Worm (Caenorhabditis elegans) whole organism, L2 larva: ENCODE results near the gene tbc-7.

Experiments used
- C34F6.9 ChIP-seq: fragments of 150-350 bp; optimal IDR thresholded peaks from 2 replicates; lab custom pipeline; 2014; ENCODE audit warnings: missing biosample characterization, missing genetic modification characterization
- F13H6.1 ChIP-seq: sonication (generic microtip); optimal IDR thresholded peaks from 2 replicates; lab custom pipeline; 2016; ENCODE audit warnings: missing genetic modification characterization, missing compliant biosample characterization
- ZK546.5 ChIP-seq: sonication (generic microtip); optimal IDR thresholded peaks from 2 replicates; lab custom pipeline; 2017; ENCODE audit warnings: missing biosample characterization, missing genetic modification characterization
- alr-1 ChIP-seq: fragments of 150-350 bp; optimal IDR thresholded peaks from 2 replicates; lab custom pipeline; 2014; ENCODE audit warnings: missing biosample characterization, missing genetic modification characterization
- aly-2 ChIP-seq: fragments of 150-350 bp; optimal IDR thresholded peaks from 2 replicates; lab custom pipeline; 2014; ENCODE audit warnings: missing biosample characterization, missing genetic modification characterization
- ceh-16 ChIP-seq: fragments of 150-350 bp; optimal IDR thresholded peaks from 2 replicates; lab custom pipeline; 2014; ENCODE audit warnings: missing biosample characterization, missing genetic modification characterization
- ceh-82 ChIP-seq: fragments of 150-350 bp; optimal IDR thresholded peaks from 2 replicates; lab custom pipeline; 2014; ENCODE audit warnings: missing biosample characterization, missing genetic modification characterization
- crh-2 ChIP-seq: sonication (generic microtip); optimal IDR thresholded peaks from 2 replicates; lab custom pipeline; 2017; ENCODE audit warnings: missing biosample characterization, missing genetic modification characterization
- fos-1 ChIP-seq: fragments of 150-350 bp; optimal IDR thresholded peaks from 2 replicates; lab custom pipeline; 2014; ENCODE audit warnings: missing biosample characterization, missing genetic modification characterization
- gmeb-1 ChIP-seq: fragments of 150-350 bp; optimal IDR thresholded peaks from 2 replicates; lab custom pipeline; 2014; ENCODE audit warnings: missing biosample characterization, missing genetic modification characterization
- lin-11 ChIP-seq: fragments of 150-350 bp; sonication (generic microtip); optimal IDR thresholded peaks from 2 replicates; lab custom pipeline; 2014; ENCODE audit warnings: missing biosample characterization, missing genetic modification characterization, inconsistent platforms, mixed read lengths
- lin-13 ChIP-seq: fragments of 150-350 bp; optimal IDR thresholded peaks from 2 replicates; lab custom pipeline; 2014; ENCODE audit warnings: missing biosample characterization, missing genetic modification reagents, missing genetic modification characterization
- lin-39 ChIP-seq: fragments of 150-350 bp; optimal IDR thresholded peaks from 2 replicates; lab custom pipeline; 2014; ENCODE audit warnings: missing biosample characterization, missing genetic modification reagents, missing genetic modification characterization
- lsy-2 ChIP-seq, 2 experiments: fragments of 150-350 bp in 1 of 2; sonication (generic microtip) in 1 of 2; optimal IDR thresholded peaks; 2 replicates each; lab custom pipeline; 2014 to 2017; ENCODE audit warnings: missing biosample characterization in 2 of 2, missing genetic modification characterization in 2 of 2
- mab-5 ChIP-seq: fragments of 150-350 bp; optimal IDR thresholded peaks from 2 replicates; lab custom pipeline; 2014; ENCODE audit warnings: missing biosample characterization, missing genetic modification characterization
- mbf-1 ChIP-seq: sonication (generic microtip); optimal IDR thresholded peaks from 2 replicates; lab custom pipeline; 2017; ENCODE audit warnings: missing biosample characterization, missing genetic modification characterization
- mdl-1 ChIP-seq, 2 experiments: fragments of 150-350 bp in 1 of 2; sonication (generic microtip) in 1 of 2; optimal IDR thresholded peaks; 2 replicates each; lab custom pipeline; 2017; ENCODE audit warnings: missing biosample characterization in 2 of 2, missing genetic modification characterization in 2 of 2
- nhr-10 ChIP-seq: sonication (generic microtip); optimal IDR thresholded peaks from 2 replicates; lab custom pipeline; 2017; ENCODE audit warnings: missing biosample characterization, missing genetic modification characterization
- nhr-11 ChIP-seq: fragments of 150-350 bp; optimal IDR thresholded peaks from 2 replicates; lab custom pipeline; 2014; ENCODE audit warnings: missing biosample characterization, missing genetic modification characterization
- nhr-12 ChIP-seq: fragments of 150-350 bp; optimal IDR thresholded peaks from 2 replicates; lab custom pipeline; 2014; ENCODE audit warnings: missing biosample characterization, missing genetic modification characterization
- nhr-129 ChIP-seq: fragments of 150-350 bp; optimal IDR thresholded peaks from 2 replicates; lab custom pipeline; 2014; ENCODE audit warnings: missing biosample characterization, missing genetic modification characterization
- nhr-21 ChIP-seq: fragments of 150-350 bp; optimal IDR thresholded peaks from 2 replicates; lab custom pipeline; 2014; ENCODE audit warnings: missing biosample characterization, missing genetic modification characterization
- nhr-23 ChIP-seq: fragments of 150-350 bp; optimal IDR thresholded peaks from 2 replicates; lab custom pipeline; 2014; ENCODE audit warnings: missing biosample characterization, missing genetic modification reagents, missing genetic modification characterization
- nhr-237 ChIP-seq: fragments of 150-350 bp; optimal IDR thresholded peaks from 2 replicates; lab custom pipeline; 2014; ENCODE audit warnings: missing biosample characterization, missing genetic modification characterization
- nhr-25 ChIP-seq: fragments of 150-350 bp; sonication (generic microtip); optimal IDR thresholded peaks from 3 replicates; lab custom pipeline; 2014; ENCODE audit warnings: missing biosample characterization, missing genetic modification characterization
- nhr-6 ChIP-seq: fragments of 150-350 bp; optimal IDR thresholded peaks from 2 replicates; lab custom pipeline; 2014; ENCODE audit warnings: missing biosample characterization, missing genetic modification characterization
- nhr-77 ChIP-seq: fragments of 150-350 bp; optimal IDR thresholded peaks from 2 replicates; lab custom pipeline; 2014; ENCODE audit warnings: missing biosample characterization, missing genetic modification characterization
- sem-4 ChIP-seq: fragments of 150-350 bp; optimal IDR thresholded peaks from 2 replicates; lab custom pipeline; 2014; ENCODE audit warnings: missing biosample characterization, missing genetic modification reagents, missing genetic modification characterization
- skn-1 ChIP-seq: sonication (generic microtip); optimal IDR thresholded peaks from 2 replicates; lab custom pipeline; 2017; ENCODE audit warnings: missing biosample characterization, missing genetic modification characterization
- sma-9 ChIP-seq, 2 experiments: fragments of 150-350 bp in 1 of 2; sonication (generic microtip) in 1 of 2; optimal IDR thresholded peaks; 2 replicates each; lab custom pipeline; 2014 to 2016; ENCODE audit warnings: missing genetic modification characterization in 2 of 2, mild to moderate bottlenecking in 1 of 2, missing biosample characterization in 1 of 2, missing compliant biosample characterization in 1 of 2, missing genetic modification reagents in 1 of 2, moderate library complexity in 1 of 2
- snpc-4 ChIP-seq: fragments of 150-350 bp; optimal IDR thresholded peaks from 2 replicates; lab custom pipeline; 2014; ENCODE audit warnings: missing biosample characterization, missing genetic modification characterization
- unc-39 ChIP-seq: fragments of 150-350 bp; optimal IDR thresholded peaks from 2 replicates; lab custom pipeline; 2014; ENCODE audit warnings: missing biosample characterization, missing genetic modification characterization
- unc-55 ChIP-seq: fragments of 150-350 bp; sonication (generic microtip); optimal IDR thresholded peaks from 3 replicates; lab custom pipeline; 2014; ENCODE audit warnings: missing biosample characterization, missing genetic modification reagents, missing genetic modification characterization
- unc-62 ChIP-seq: fragments of 150-350 bp; optimal IDR thresholded peaks from 2 replicates; lab custom pipeline; 2014; ENCODE audit warnings: missing biosample characterization, missing genetic modification reagents, missing genetic modification characterization
- ztf-4 ChIP-seq: fragments of 150-350 bp; optimal IDR thresholded peaks from 2 replicates; lab custom pipeline; 2014; ENCODE audit warnings: missing biosample characterization, missing genetic modification characterization

Gene tbc-7

ce11 chrX:5119246-5119645 is 14.8 kb upstream of the tbc-7 start (continued):
- TF ChIP-seq ceh-16 (no peak), nhr-25 (tag; lab: Kevin White, UChicago) (peak; percentile 83), mbf-1 (no peak), gmeb-1 (tag; lab: Kevin White, UChicago) (peak; percentile 40), mab-5 (tag; lab: Kevin White, UChicago) (no peak), nhr-6 (tag; lab: Kevin White, UChicago) (no peak), unc-55 (GFP tag; lab: Kevin White, UChicago) (no peak), unc-62 (GFP tag; lab: Kevin White, UChicago) (no peak), nhr-77 (tag; lab: Kevin White, UChicago) (no peak), ZK546.5 (no peak), lin-39 (tag; lab: Kevin White, UChicago) (peak; percentile 66), crh-2 (tag; lab: Kevin White, UChicago) (peak; percentile 43), skn-1 (tag; lab: Kevin White, UChicago) (no peak), ceh-82 (tag; lab: Kevin White, UChicago) (no peak)

- TF ChIP-seq crh-2 (tag; lab: Kevin White, UChicago) (no peak), lsy-2 (tag; optimal IDR thresholded peaks at IDR 0.05; lab: Kevin White, UChicago) (no peak), fos-1 (tag; lab: Kevin White, UChicago) (no peak), nhr-11 (tag; lab: Kevin White, UChicago) (no peak), unc-39 (tag; lab: Kevin White, UChicago) (no peak), nhr-10 (no peak), gmeb-1 (tag; lab: Kevin White, UChicago) (no peak), alr-1 (no peak), mdl-1 (tag; optimal IDR thresholded peaks at IDR 0.05; lab: Kevin White, UChicago) (no peak), nhr-129 (tag; lab: Kevin White, UChicago) (no peak), nhr-23 (tag; lab: Kevin White, UChicago) (no peak), F13H6.1 (tag; lab: Kevin White, UChicago) (no peak), ztf-4 (no peak)
These were observed 14.4 kb upstream of the tbc-7 start for ce11 chrX:5119686-5120085.

ce11 chrX:5120196-5120595 is 13.9 kb upstream of the tbc-7 start:
- no peak for TF ChIP-seq mbf-1
- no peak for TF ChIP-seq unc-39 (tag; lab: Kevin White, UChicago)
- no peak for TF ChIP-seq nhr-12 (tag; lab: Kevin White, UChicago)
- TF ChIP-seq C34F6.9 (tag; lab: Kevin White, UChicago): no peak
- no peak for TF ChIP-seq alr-1
- TF ChIP-seq mab-5 (tag; lab: Kevin White, UChicago): no peak
- TF ChIP-seq lin-13 (GFP tag; lab: Kevin White, UChicago): no peak
- TF ChIP-seq F13H6.1 (tag; lab: Kevin White, UChicago): no peak
- no peak for TF ChIP-seq unc-62 (GFP tag; lab: Kevin White, UChicago)
- no peak for TF ChIP-seq nhr-6 (tag; lab: Kevin White, UChicago)
- TF ChIP-seq nhr-237 (tag; lab: Kevin White, UChicago): no peak
- TF ChIP-seq lsy-2 (tag; optimal IDR thresholded peaks at IDR 0.05; lab: Kevin White, UChicago): no peak
- TF ChIP-seq fos-1 (tag; lab: Kevin White, UChicago): no peak
- no peak for TF ChIP-seq skn-1 (tag; lab: Kevin White, UChicago)
- no peak for TF ChIP-seq ceh-82 (tag; lab: Kevin White, UChicago)
- TF ChIP-seq mdl-1 (tag; optimal IDR thresholded peaks at IDR 0.05; lab: Kevin White, UChicago): no peak

ce11 chrX:5120807-5121206 is 13.3 kb upstream of the tbc-7 start:
- TF ChIP-seq aly-2 (no peak), nhr-129 (tag; lab: Kevin White, UChicago) (peak; percentile 29)

- TF ChIP-seq sma-9 (GFP tag; optimal IDR thresholded peaks at IDR 0.05; lab: Kevin White, UChicago) (peak; percentile 4), sma-9 (tag; optimal IDR thresholded peaks at IDR 0.05; lab: Kevin White, UChicago) (no peak), fos-1 (tag; lab: Kevin White, UChicago) (peak; percentile 21), lin-13 (GFP tag; lab: Kevin White, UChicago) (no peak), C34F6.9 (tag; lab: Kevin White, UChicago) (peak; percentile 29), ZK546.5 (no peak), nhr-6 (tag; lab: Kevin White, UChicago) (no peak), sem-4 (no peak), unc-55 (GFP tag; lab: Kevin White, UChicago) (peak; percentile 66), lin-11 (tag; lab: Kevin White, UChicago) (peak; percentile 32), nhr-21 (tag; lab: Kevin White, UChicago) (no peak), alr-1 (peak; percentile 26), nhr-23 (tag; lab: Kevin White, UChicago) (no peak), snpc-4 (tag; lab: Kevin White, UChicago) (no peak), ztf-4 (no peak), lsy-2 (tag; optimal IDR thresholded peaks at IDR 0.05; lab: Kevin White, UChicago) (peak in 1 of 2 experiments; percentile 17), nhr-129 (tag; lab: Kevin White, UChicago) (peak; percentile 41)
These were observed 12.3 kb upstream of the tbc-7 start for ce11 chrX:5121789-5122188.
